Fruit fly (Drosophila melanogaster) whole organism, embryonic: ENCODE results near the gene Spn28B.

Source experiments
- CG11696 ChIP-seq: fragments of 200-800 bp; sonication (Bioruptor generic); IDR thresholded peaks from 2 replicates; pipeline ENCODE4 v1.3.6; 2022; ENCODE audit warnings: missing biosample characterization, missing genetic modification characterization
- CG14014 ChIP-seq: fragments of 200-800 bp; sonication (Bioruptor generic); IDR thresholded peaks from 2 replicates; pipeline ENCODE4 v1.3.6; 2022; ENCODE audit warnings: missing biosample characterization, missing genetic modification characterization
- CG14050 ChIP-seq: fragments of 200-800 bp; sonication (Bioruptor generic); IDR thresholded peaks from 3 replicates; pipeline ENCODE4 v1.3.6; 2022; ENCODE audit warnings: missing biosample characterization, missing genetic modification characterization
- CG14860 ChIP-seq: fragments of 200-800 bp; sonication (Bioruptor generic); IDR thresholded peaks from 3 replicates; pipeline ENCODE4 v1.3.6; 2022; ENCODE audit warnings: missing biosample characterization, missing genetic modification characterization; ENCODE audit not compliant: partially characterized antibody
- CG1602 ChIP-seq: fragments of 200-800 bp; sonication (Bioruptor generic); optimal IDR thresholded peaks from 3 replicates; lab custom pipeline; 2016; ENCODE audit warnings: missing biosample characterization, missing genetic modification characterization
- CG16863 ChIP-seq: fragments of 200-800 bp; sonication (Bioruptor generic); optimal IDR thresholded peaks from 3 replicates; lab custom pipeline; 2016; ENCODE audit warnings: missing biosample characterization, missing genetic modification characterization
- CG17328 ChIP-seq: fragments of 200-800 bp; sonication (Bioruptor generic); IDR thresholded peaks from 2 replicates; pipeline ENCODE4 v1.3.6; 2022; ENCODE audit warnings: missing biosample characterization, missing genetic modification characterization
- CG2116 ChIP-seq: fragments of 200-800 bp; sonication (Bioruptor generic); optimal IDR thresholded peaks from 3 replicates; lab custom pipeline; 2018; ENCODE audit warnings: missing biosample characterization, mild to moderate bottlenecking, missing genetic modification characterization
- CG2129 ChIP-seq: fragments of 200-800 bp; sonication (Bioruptor generic); IDR thresholded peaks from 2 replicates; pipeline ENCODE4 v1.3.6; 2022; ENCODE audit warnings: missing biosample characterization, missing genetic modification characterization; ENCODE audit not compliant: partially characterized antibody
- CG31224 ChIP-seq: fragments of 200-800 bp; sonication (Bioruptor generic); IDR thresholded peaks from 2 replicates; pipeline ENCODE4 v1.3.6; 2022; ENCODE audit warnings: missing biosample characterization, missing genetic modification characterization
- CG31388 ChIP-seq: fragments of 200-800 bp; sonication (Bioruptor generic); optimal IDR thresholded peaks from 2 replicates; lab custom pipeline; 2016; ENCODE audit warnings: missing biosample characterization, missing genetic modification characterization
- CG32767 ChIP-seq: fragments of 200-800 bp; sonication (Bioruptor generic); IDR thresholded peaks from 2 replicates; pipeline ENCODE4 v1.3.6; 2022; ENCODE audit warnings: missing biosample characterization, missing genetic modification characterization
- CG32772 ChIP-seq: fragments of 200-800 bp; sonication (Bioruptor generic); IDR thresholded peaks from 2 replicates; pipeline ENCODE4 v1.3.6; 2022; ENCODE audit warnings: missing biosample characterization, missing genetic modification characterization
- CG34422 ChIP-seq: fragments of 200-800 bp; sonication (Bioruptor generic); IDR thresholded peaks from 3 replicates; pipeline ENCODE4 v1.3.6; 2022; ENCODE audit warnings: missing biosample characterization, missing genetic modification characterization
- CG3838 ChIP-seq: fragments of 200-800 bp; sonication (Bioruptor generic); optimal IDR thresholded peaks from 3 replicates; lab custom pipeline; 2016; ENCODE audit warnings: missing biosample characterization, missing genetic modification characterization
- CG4282 ChIP-seq: fragments of 200-800 bp; sonication (Bioruptor generic); optimal IDR thresholded peaks from 2 replicates; lab custom pipeline; 2016; ENCODE audit warnings: missing biosample characterization, missing genetic modification characterization
- CG4328 ChIP-seq: fragments of 200-800 bp; sonication (Bioruptor generic); optimal IDR thresholded peaks from 3 replicates; lab custom pipeline; 2017; ENCODE audit warnings: missing biosample characterization, missing genetic modification reagents, missing genetic modification characterization
- CG4820 ChIP-seq: fragments of 200-800 bp; sonication (Bioruptor generic); optimal IDR thresholded peaks from 3 replicates; lab custom pipeline; 2016; ENCODE audit warnings: missing biosample characterization, missing genetic modification characterization
- CG6654 ChIP-seq: fragments of 200-800 bp; sonication (Bioruptor generic); optimal IDR thresholded peaks from 2 replicates; lab custom pipeline; 2017; ENCODE audit warnings: missing biosample characterization, mild to moderate bottlenecking, missing genetic modification characterization
- CG7357 ChIP-seq: fragments of 200-800 bp; sonication (Bioruptor generic); IDR thresholded peaks from 3 replicates; pipeline ENCODE4 v1.3.6; 2022; ENCODE audit warnings: missing biosample characterization, missing genetic modification characterization
- CG7556 ChIP-seq: fragments of 200-800 bp; sonication (Bioruptor generic); optimal IDR thresholded peaks from 2 replicates; lab custom pipeline; 2017; ENCODE audit warnings: missing biosample characterization, mild to moderate bottlenecking, missing genetic modification characterization
- CG8290 ChIP-seq, 3 experiments: fragments of 200-800 bp; sonication (Bioruptor generic); optimal IDR thresholded peaks; 2 replicates each; lab custom pipeline; 2016 to 2019; ENCODE audit warnings: missing biosample characterization in 3 of 3, missing genetic modification characterization in 3 of 3, mild to moderate bottlenecking in 2 of 3, moderate library complexity in 1 of 3
- CG8359 ChIP-seq: fragments of 200-800 bp; sonication (Bioruptor generic); optimal IDR thresholded peaks from 2 replicates; lab custom pipeline; 2017; ENCODE audit warnings: missing biosample characterization, mild to moderate bottlenecking, missing genetic modification characterization, borderline replicate concordance
- CG9727 ChIP-seq: fragments of 200-800 bp; sonication (Bioruptor generic); optimal IDR thresholded peaks from 3 replicates; lab custom pipeline; 2017; ENCODE audit warnings: missing biosample characterization, mild to moderate bottlenecking, missing genetic modification characterization
- CTCF ChIP-seq: fragments of 200-800 bp; sonication (Bioruptor generic); optimal IDR thresholded peaks from 2 replicates; lab custom pipeline; 2017; ENCODE audit warnings: missing biosample characterization, mild to moderate bottlenecking, missing genetic modification characterization, moderate library complexity
- Dip3 ChIP-seq: fragments of 200-800 bp; sonication (Bioruptor generic); optimal IDR thresholded peaks from 3 replicates; lab custom pipeline; 2016; ENCODE audit warnings: missing biosample characterization, missing genetic modification characterization
- Doc2 ChIP-seq: fragments of 200-800 bp; sonication (Bioruptor generic); IDR thresholded peaks from 2 replicates; pipeline ENCODE4 v1.3.6; 2022; ENCODE audit warnings: missing biosample characterization, missing genetic modification characterization
- Hr51 ChIP-seq, 2 experiments: fragments of 200-800 bp; sonication (Bioruptor generic); optimal IDR thresholded peaks; 2 replicates in 1 of 2; 3 replicates in 1 of 2; lab custom pipeline; 2016 to 2018; ENCODE audit warnings: missing biosample characterization in 2 of 2, missing genetic modification characterization in 2 of 2, mild to moderate bottlenecking in 1 of 2, moderate library complexity in 1 of 2
- Lim3 ChIP-seq: fragments of 200-800 bp; sonication (Bioruptor generic); IDR thresholded peaks from 2 replicates; pipeline ENCODE4 v1.3.6; 2022; ENCODE audit warnings: missing biosample characterization, missing genetic modification characterization
- Mes4 ChIP-seq: fragments of 200-800 bp; sonication (Bioruptor generic); optimal IDR thresholded peaks from 2 replicates; lab custom pipeline; 2016; ENCODE audit warnings: missing biosample characterization, missing genetic modification characterization
- Neu2 ChIP-seq: fragments of 200-800 bp; sonication (Bioruptor generic); optimal IDR thresholded peaks from 3 replicates; lab custom pipeline; 2016; ENCODE audit warnings: missing biosample characterization, missing genetic modification characterization, borderline replicate concordance
- Nf-YA ChIP-seq: fragments of 200-800 bp; sonication (Bioruptor generic); IDR thresholded peaks from 2 replicates; pipeline ENCODE4 v1.3.6; 2022; ENCODE audit warnings: missing biosample characterization, missing genetic modification characterization
- Ravus ChIP-seq: fragments of 200-800 bp; sonication (Bioruptor generic); IDR thresholded peaks from 2 replicates; pipeline ENCODE4 v1.3.6; 2022; ENCODE audit warnings: missing biosample characterization, missing genetic modification characterization
- TFAM ChIP-seq: fragments of 200-800 bp; sonication (Bioruptor generic); optimal IDR thresholded peaks from 2 replicates; lab custom pipeline; 2017; ENCODE audit warnings: missing biosample characterization, missing genetic modification characterization, inconsistent platforms
- amos ChIP-seq: fragments of 200-800 bp; sonication (Bioruptor generic); IDR thresholded peaks from 2 replicates; pipeline ENCODE4 v1.3.6; 2022; ENCODE audit warnings: missing biosample characterization, missing genetic modification characterization; ENCODE audit not compliant: partially characterized antibody
- ap ChIP-seq: fragments of 200-800 bp; sonication (Bioruptor generic); IDR thresholded peaks from 2 replicates; pipeline ENCODE4 v1.3.6; 2022; ENCODE audit warnings: missing biosample characterization, missing genetic modification characterization
- ato ChIP-seq: fragments of 200-800 bp; sonication (Bioruptor generic); IDR thresholded peaks from 2 replicates; pipeline ENCODE4 v1.3.6; 2022; ENCODE audit warnings: missing biosample characterization, missing genetic modification characterization; ENCODE audit not compliant: partially characterized antibody
- chif ChIP-seq, 2 experiments: fragments of 200-800 bp; sonication (Bioruptor generic); optimal IDR thresholded peaks; 3 replicates each; lab custom pipeline; 2016; ENCODE audit warnings: missing biosample characterization in 2 of 2, missing genetic modification characterization in 2 of 2
- dimm ChIP-seq: fragments of 200-800 bp; sonication (Bioruptor generic); IDR thresholded peaks from 2 replicates; pipeline ENCODE4 v1.3.6; 2022; ENCODE audit warnings: missing biosample characterization, missing genetic modification characterization
- ems ChIP-seq: fragments of 200-800 bp; sonication (Bioruptor generic); optimal IDR thresholded peaks from 3 replicates; lab custom pipeline; 2016; ENCODE audit warnings: missing biosample characterization, missing genetic modification characterization
- en ChIP-seq: fragments of 200-800 bp; sonication (Bioruptor generic); optimal IDR thresholded peaks from 2 replicates; lab custom pipeline; 2016; ENCODE audit warnings: missing biosample characterization, missing genetic modification characterization
- eve ChIP-seq, 2 experiments: fragments of >200 bp; optimal IDR thresholded peaks; 2 replicates each; lab custom pipeline; 2017; ENCODE audit warnings: missing biosample characterization in 2 of 2, missing genetic modification characterization in 2 of 2
- fd102C ChIP-seq: fragments of 200-800 bp; sonication (Bioruptor generic); optimal IDR thresholded peaks from 2 replicates; lab custom pipeline; 2018; ENCODE audit warnings: missing biosample characterization, mild to moderate bottlenecking, missing genetic modification characterization, moderate library complexity
- fd3F ChIP-seq: fragments of 200-800 bp; sonication (Bioruptor generic); optimal IDR thresholded peaks from 2 replicates; lab custom pipeline; 2018; ENCODE audit warnings: missing biosample characterization, mild to moderate bottlenecking, missing genetic modification characterization, moderate library complexity
- fru ChIP-seq: fragments of >200 bp; optimal IDR thresholded peaks from 2 replicates; lab custom pipeline; 2017
- ftz-f1 ChIP-seq: fragments of 200-800 bp; sonication (Bioruptor generic); optimal IDR thresholded peaks from 2 replicates; lab custom pipeline; 2016; ENCODE audit warnings: missing biosample characterization, missing genetic modification characterization
- gcm ChIP-seq: fragments of 200-800 bp; sonication (Bioruptor generic); optimal IDR thresholded peaks from 2 replicates; lab custom pipeline; 2019; ENCODE audit warnings: missing biosample characterization, mild to moderate bottlenecking, missing genetic modification characterization, moderate library complexity
- nerfin-2 ChIP-seq: fragments of 200-800 bp; sonication (Bioruptor generic); IDR thresholded peaks from 2 replicates; pipeline ENCODE4 v1.3.6; 2022; ENCODE audit warnings: missing biosample characterization, missing genetic modification characterization; ENCODE audit not compliant: partially characterized antibody
- p53 ChIP-seq: fragments of 200-800 bp; sonication (Bioruptor generic); optimal IDR thresholded peaks from 2 replicates; lab custom pipeline; 2016; ENCODE audit warnings: missing biosample characterization, missing genetic modification characterization
- prd ChIP-seq, 3 experiments: fragments of >200 bp in 2 of 3; fragments of 200-800 bp in 1 of 3; sonication (Bioruptor generic) in 1 of 3; optimal IDR thresholded peaks in 2 of 3; IDR thresholded peaks in 1 of 3; 2 replicates in 2 of 3; 3 replicates in 1 of 3; pipeline versions ENCODE4 v1.3.6 to Lab custom; 2017 to 2022; ENCODE audit warnings: missing biosample characterization in 1 of 3, missing genetic modification characterization in 1 of 3
- stwl ChIP-seq: fragments of 200-800 bp; sonication (Bioruptor generic); optimal IDR thresholded peaks from 3 replicates; lab custom pipeline; 2018; ENCODE audit warnings: missing biosample characterization, mild to moderate bottlenecking, missing genetic modification characterization, moderate library complexity
- zf30C ChIP-seq: fragments of 200-800 bp; sonication (Bioruptor generic); optimal IDR thresholded peaks from 3 replicates; lab custom pipeline; 2018; ENCODE audit warnings: missing biosample characterization, mild to moderate bottlenecking, missing genetic modification characterization

Gene Spn28B

DNA sequence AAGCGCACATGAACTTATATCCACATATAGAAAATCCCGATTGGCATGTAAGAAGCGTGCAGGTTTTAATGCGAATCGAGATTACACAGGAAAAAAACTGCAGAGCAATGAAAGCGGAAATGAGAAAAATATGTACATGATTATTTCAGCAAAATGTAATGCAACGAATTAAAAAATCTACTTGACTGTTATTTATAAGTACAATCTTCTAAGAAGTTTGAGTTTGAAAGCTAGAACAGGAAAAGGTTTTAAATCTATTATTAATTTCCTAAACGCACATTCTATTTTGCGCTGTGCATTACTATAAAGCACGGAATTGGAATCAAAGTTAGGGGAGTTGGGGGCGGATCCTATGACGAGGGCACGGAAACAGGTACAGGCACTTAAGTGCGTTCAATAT lies 20.2 kb downstream of the Spn28B start (continued):
- TF ChIP-seq CG8359 (GFP tag; lab: Kevin White, UChicago) = no peak
- TF ChIP-seq Doc2 = no peak
- no peak for TF ChIP-seq CG1602
- TF ChIP-seq CG11696 (GFP tag; lab: Robert Waterston, UW) = no peak
- no peak for TF ChIP-seq CG2116 (GFP tag; lab: Kevin White, UChicago)
- peak in 1 of 2 experiments; percentile 20 for TF ChIP-seq Hr51 (GFP tag; optimal IDR thresholded peaks at IDR 0.05; lab: Kevin White, UChicago)
- no peak for TF ChIP-seq ems
- peak in 1 of 2 experiments; percentile 2 for TF ChIP-seq eve (GFP tag; optimal IDR thresholded peaks at IDR 0.05; lab: Kevin White, UChicago)
- no peak for TF ChIP-seq CG6654 (GFP tag; lab: Kevin White, UChicago)
- TF ChIP-seq CG16863 (GFP tag; lab: Kevin White, UChicago) = no peak
- TF ChIP-seq CG31388 (GFP tag; lab: Kevin White, UChicago) = no peak
- no peak for TF ChIP-seq nerfin-2 (GFP tag; lab: Robert Waterston, UW)
- no peak for TF ChIP-seq CG14014
- TF ChIP-seq ftz-f1 (GFP tag; lab: Kevin White, UChicago) = no peak
- TF ChIP-seq CG32767 = no peak
- no peak for TF ChIP-seq CG4820 (GFP tag; lab: Kevin White, UChicago)
- TF ChIP-seq ap (GFP tag; lab: Robert Waterston, UW) = no peak
- TF ChIP-seq CG7556 = peak; percentile 4
- TF ChIP-seq CG31224 (GFP tag; lab: Robert Waterston, UW) = no peak
- no peak for TF ChIP-seq CTCF (GFP tag; lab: Kevin White, UChicago)
- no peak for TF ChIP-seq CG4282 (GFP tag; lab: Kevin White, UChicago)
- no peak for TF ChIP-seq CG32772 (GFP tag; lab: Robert Waterston, UW)
- TF ChIP-seq Nf-YA (GFP tag; lab: Robert Waterston, UW) = no peak
- TF ChIP-seq p53 (GFP tag; lab: Kevin White, UChicago) = no peak
- TF ChIP-seq Lim3 = no peak
- TF ChIP-seq CG14050 (GFP tag; lab: Robert Waterston, UW) = no peak
- TF ChIP-seq Dip3 (GFP tag; lab: Kevin White, UChicago) = no peak
- TF ChIP-seq CG8290 (GFP tag; optimal IDR thresholded peaks at IDR 0.05; lab: Kevin White, UChicago) = no peak
- no peak for TF ChIP-seq CG8290 (tag; optimal IDR thresholded peaks at IDR 0.05; lab: Kevin White, UChicago)
- no peak for TF ChIP-seq CG34422
- TF ChIP-seq CG17328 = no peak
- no peak for TF ChIP-seq CG2129 (GFP tag; lab: Robert Waterston, UW)
- TF ChIP-seq Mes4 (GFP tag; lab: Kevin White, UChicago) = no peak
- no peak for TF ChIP-seq Ravus (GFP tag; lab: Robert Waterston, UW)
- no peak for TF ChIP-seq Neu2 (GFP tag; lab: Kevin White, UChicago)
- no peak for TF ChIP-seq fd3F
- no peak for TF ChIP-seq en (GFP tag; lab: Kevin White, UChicago)
- TF ChIP-seq dimm (GFP tag; lab: Robert Waterston, UW) = no peak
- TF ChIP-seq chif (GFP tag; optimal IDR thresholded peaks at IDR 0.05; lab: Kevin White, UChicago) = peak; percentile 4 to 20
- peak; percentile 22 for TF ChIP-seq CG9727 (GFP tag; lab: Kevin White, UChicago)
- TF ChIP-seq zf30C (GFP tag; lab: Kevin White, UChicago) = peak; percentile 13
- TF ChIP-seq CG14860 (GFP tag; lab: Robert Waterston, UW) = no peak
- TF ChIP-seq gcm (GFP tag; lab: Kevin White, UChicago) = no peak
- no peak for TF ChIP-seq stwl
- no peak for TF ChIP-seq prd (optimal IDR thresholded peaks at IDR 0.05; lab: Kevin White, UChicago)
- peak; percentile 62 for TF ChIP-seq prd (GFP tag; IDR thresholded peaks at IDR 0.05; lab: Robert Waterston, UW)
- no peak for TF ChIP-seq fd102C (GFP tag; lab: Kevin White, UChicago)
- no peak for TF ChIP-seq CG4328 (GFP tag; lab: Kevin White, UChicago)
- TF ChIP-seq ato = no peak
- no peak for TF ChIP-seq CG7357
- no peak for TF ChIP-seq amos (GFP tag; lab: Robert Waterston, UW)
- no peak for TF ChIP-seq CG3838 (GFP tag; lab: Kevin White, UChicago)
- no peak for TF ChIP-seq fru (lab: Kevin White, UChicago)
- TF ChIP-seq TFAM (GFP tag; lab: Kevin White, UChicago) = no peak
